Worm (Caenorhabditis elegans): ENCODE measurements around the gene fbxa-28.
A peak's percentile ranks its signal among the peaks of the same experiment; 100 is the strongest.
"Not testable (repeated sequence)": the region's sequence is repeated elsewhere in the genome, so short reads cannot be mapped to it uniquely, and the experiment has no call there.

fbxa-28 gene

ce11 chrIII:1256519-1256918 is 41.2 kb upstream of the fbxa-28 start, which contains the start of gene fbxa-208:
fbxa-208 (plus strand) TSS chrIII:1256819.
- not testable (repeated sequence) for TF ChIP-seq alr-1 (tag; optimal IDR thresholded peaks at IDR 0.05); unc-39 (tag; optimal IDR thresholded peaks at IDR 0.05); blmp-1 (tag; optimal IDR thresholded peaks at IDR 0.05; ENCODE audit: insufficient read depth)

- TF ChIP-seq elt-3 (tag; optimal IDR thresholded peaks at IDR 0.05); lin-13 (GFP tag; optimal IDR thresholded peaks at IDR 0.05); R02D3.7 (tag; optimal IDR thresholded peaks at IDR 0.05): not testable (repeated sequence)
Measured at ce11 chrIII:1258358-1258757, 39.3 kb upstream of the fbxa-28 start, which contains the start of gene fbxa-78. fbxa-78 (minus strand) TSS chrIII:1258458.

DNA sequence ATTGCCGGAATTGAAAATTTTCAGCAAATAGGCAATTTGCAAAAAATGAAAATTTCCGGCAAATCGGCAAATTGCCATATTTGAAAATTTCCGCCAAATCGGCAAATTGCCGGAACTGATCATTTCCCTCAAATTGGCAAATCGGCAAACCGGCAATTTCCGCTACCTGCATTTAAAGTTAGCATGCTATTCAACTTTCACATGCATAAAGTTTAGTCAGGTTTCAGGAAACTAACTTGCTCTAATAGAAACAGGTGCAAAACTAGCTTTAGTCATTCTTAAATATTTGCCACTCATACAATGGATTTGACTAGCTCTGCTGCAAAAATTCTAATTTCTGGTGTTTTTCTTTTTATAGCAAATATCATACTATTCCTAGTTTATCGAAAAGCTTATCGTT is 34.0 kb upstream of the fbxa-28 start, which contains the start of gene srz-9:
Gene srz-9, plus strand, starts transcription at position 301 of the 400 bp plus-strand sequence.
- not testable (repeated sequence) for TF ChIP-seq dmd-4, nhr-25, sem-4 (tag; optimal IDR thresholded peaks at IDR 0.05)

ce11 chrIII:1266799-1267198 is 30.9 kb upstream of the fbxa-28 start, which contains the start of gene fbxa-151:
fbxa-151 (minus strand) TSS chrIII:1266899.
- not testable (repeated sequence) for TF ChIP-seq nhr-25, zag-1, ztf-4 (tag; optimal IDR thresholded peaks at IDR 0.05)

ce11 chrIII:1269156-1269555 is 28.5 kb upstream of the fbxa-28 start, which contains the start of gene fbxa-32:
fbxa-32 (minus strand) TSS chrIII:1269256.
- TF ChIP-seq skn-1 (tag; optimal IDR thresholded peaks at IDR 0.05) (no peak), ceh-82 (tag; optimal IDR thresholded peaks at IDR 0.05) (no peak), sma-9 (GFP tag; optimal IDR thresholded peaks at IDR 0.05) (no peak), sma-9 (tag; optimal IDR thresholded peaks at IDR 0.05) (no peak), lin-11 (tag; optimal IDR thresholded peaks at IDR 0.05) (no peak), crh-2 (tag; optimal IDR thresholded peaks at IDR 0.05) (no peak), ceh-16 (tag; optimal IDR thresholded peaks at IDR 0.05) (no peak), nhr-21 (tag; optimal IDR thresholded peaks at IDR 0.05) (no peak), nhr-12 (tag; optimal IDR thresholded peaks at IDR 0.05) (no peak), elt-1 (tag; optimal IDR thresholded peaks at IDR 0.05) (no peak), mdl-1 (tag; optimal IDR thresholded peaks at IDR 0.05) (no peak), sma-3 (GFP tag; optimal IDR thresholded peaks at IDR 0.05) (no peak), ztf-4 (tag; optimal IDR thresholded peaks at IDR 0.05) (no peak)

- no peak for TF ChIP-seq nhr-6 (tag; optimal IDR thresholded peaks at IDR 0.05)
- TF ChIP-seq mbf-1 (tag; optimal IDR thresholded peaks at IDR 0.05): no peak
- no peak for TF ChIP-seq snpc-4 (tag; optimal IDR thresholded peaks at IDR 0.05)
- no peak for TF ChIP-seq ceh-82 (tag; optimal IDR thresholded peaks at IDR 0.05)
- TF ChIP-seq crh-2 (tag; optimal IDR thresholded peaks at IDR 0.05): peak; percentile 5
- no peak for TF ChIP-seq nhr-129 (tag; optimal IDR thresholded peaks at IDR 0.05)
- TF ChIP-seq fos-1 (tag; optimal IDR thresholded peaks at IDR 0.05): peak; percentile 75
- TF ChIP-seq ztf-11 (tag; optimal IDR thresholded peaks at IDR 0.05): no peak
Measured at ce11 chrIII:1271378-1271926, 26.3 kb upstream of the fbxa-28 start, which contains the start of gene fbxa-31. fbxa-31 (minus strand) TSS chrIII:1271428.

DNA sequence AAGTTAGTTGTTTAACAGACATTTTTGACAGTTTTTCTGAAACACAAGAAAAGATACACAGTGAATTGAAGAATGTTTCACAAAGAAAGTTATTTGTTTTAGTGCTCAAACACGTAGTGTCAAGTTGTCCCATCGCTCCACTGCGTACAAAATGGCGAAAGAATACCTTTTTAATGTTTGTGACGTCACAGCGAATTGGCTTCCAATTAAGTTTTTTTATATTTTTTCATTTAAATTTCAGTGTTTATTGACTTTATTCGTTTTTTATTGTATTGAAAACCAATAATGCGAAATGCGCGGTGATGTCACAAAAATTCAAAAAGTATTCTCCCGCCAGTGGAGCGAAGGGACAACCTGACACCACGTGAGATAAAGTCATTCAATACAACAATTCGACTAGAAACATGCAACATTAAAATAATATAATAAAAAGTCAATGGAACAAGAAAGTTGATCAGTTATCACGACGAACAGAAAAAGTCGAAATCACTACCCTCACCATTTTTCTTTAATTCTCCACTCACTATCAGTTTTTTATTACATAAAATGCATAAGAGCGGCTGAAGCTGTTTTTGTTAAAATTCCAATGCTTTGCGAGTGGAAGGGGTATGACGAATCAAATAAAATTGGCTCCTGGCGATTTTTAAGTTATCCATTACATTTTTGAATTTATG is 23.9 kb upstream of the fbxa-28 start, which contains the start of gene fbxa-29:
Gene fbxa-29, minus strand, starts transcription at position 51 of the 674 bp plus-strand sequence.
- TF ChIP-seq sem-4 (tag; optimal IDR thresholded peaks at IDR 0.05) (no peak), fos-1 (tag; optimal IDR thresholded peaks at IDR 0.05) (peak; percentile 23), blmp-1 (tag; optimal IDR thresholded peaks at IDR 0.05; ENCODE audit: insufficient read depth) (no peak), alr-1 (tag; optimal IDR thresholded peaks at IDR 0.05) (no peak), nhr-25 (tag; optimal IDR thresholded peaks at IDR 0.05) (no peak), elt-3 (tag; optimal IDR thresholded peaks at IDR 0.05) (no peak), lsy-2 (tag; optimal IDR thresholded peaks at IDR 0.05) (no peak), ztf-11 (tag; optimal IDR thresholded peaks at IDR 0.05) (no peak)
